Worm (Caenorhabditis elegans): ENCODE measurements around the gene sri-74.
"Not testable (repeated sequence)": the region's sequence is repeated elsewhere in the genome, so short reads cannot be mapped to it uniquely, and the experiment has no call there.

The sri-74 gene

DNA sequence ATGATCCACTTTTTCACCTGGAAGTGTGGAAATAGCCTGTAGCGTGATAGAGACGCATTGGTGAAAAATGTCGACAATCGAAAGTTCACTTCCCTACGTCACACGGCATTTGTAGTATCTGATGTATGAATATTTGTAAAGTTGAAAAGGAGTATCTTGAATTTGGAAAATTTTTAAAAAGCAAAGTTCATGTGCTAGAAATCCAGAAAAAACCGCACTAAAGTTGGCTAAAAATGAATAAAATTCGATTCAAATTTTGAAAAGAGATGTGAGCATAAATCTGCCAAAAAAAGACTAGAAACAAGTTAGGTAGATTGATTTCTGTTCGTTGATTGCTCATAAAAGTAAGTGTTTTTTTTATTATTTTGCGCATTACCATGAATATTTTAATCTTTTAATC is at the start of gene sri-74:
Gene sri-74 (minus strand): TSS at position 101 of the 400 bp plus-strand sequence.
- TF ChIP-seq ceh-13 (GFP tag; optimal IDR thresholded peaks at IDR 0.05) (no peak), pes-1 (GFP tag; IDR thresholded peaks at IDR 0.05) (no peak), tbx-37 (GFP tag; conservative IDR thresholded peaks at IDR 0.05) (no peak), scrt-1 (GFP tag; IDR thresholded peaks at IDR 0.05) (no peak), sea-1 (GFP tag; conservative IDR thresholded peaks at IDR 0.05) (no peak), tra-4 (tag; optimal IDR thresholded peaks at IDR 0.05) (no peak), ama-1 (optimal IDR thresholded peaks at IDR 0.05) (no peak), ceh-36 (tag; optimal IDR thresholded peaks at IDR 0.05) (no peak), F13C5.2 (tag; optimal IDR thresholded peaks at IDR 0.05) (no peak), flt-1 (GFP tag; IDR thresholded peaks at IDR 0.05) (no peak), hnd-1 (tag; optimal IDR thresholded peaks at IDR 0.05) (no peak), B0310.2 (tag; optimal IDR thresholded peaks at IDR 0.05) (no peak), hmg-4 (GFP tag; optimal IDR thresholded peaks at IDR 0.05) (no peak), ets-7 (tag; optimal IDR thresholded peaks at IDR 0.05) (no peak)

DNA sequence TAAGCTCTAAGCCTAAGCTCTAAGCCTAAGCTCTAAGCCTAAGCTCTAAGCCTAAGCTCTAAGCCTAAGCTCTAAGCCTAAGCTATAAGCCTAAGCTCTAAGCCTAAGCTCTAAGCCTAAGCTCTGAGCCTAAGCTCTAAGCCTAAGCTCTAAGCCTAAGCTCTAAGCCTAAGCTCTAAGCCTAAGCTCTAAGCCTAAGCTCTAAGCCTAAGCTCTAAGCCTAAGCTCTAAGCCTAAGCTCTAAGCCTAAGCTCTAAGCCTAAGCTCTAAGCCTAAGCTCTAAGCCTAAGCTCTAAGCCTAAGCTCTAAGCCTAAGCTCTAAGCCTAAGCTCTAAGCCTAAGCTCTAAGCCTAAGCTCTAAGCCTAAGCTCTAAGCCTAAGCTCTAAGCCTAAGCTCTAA is 49.2 kb upstream of the sri-74 start:
- peak; percentile 76 for TF ChIP-seq ceh-36 (tag; optimal IDR thresholded peaks at IDR 0.05)

DNA sequence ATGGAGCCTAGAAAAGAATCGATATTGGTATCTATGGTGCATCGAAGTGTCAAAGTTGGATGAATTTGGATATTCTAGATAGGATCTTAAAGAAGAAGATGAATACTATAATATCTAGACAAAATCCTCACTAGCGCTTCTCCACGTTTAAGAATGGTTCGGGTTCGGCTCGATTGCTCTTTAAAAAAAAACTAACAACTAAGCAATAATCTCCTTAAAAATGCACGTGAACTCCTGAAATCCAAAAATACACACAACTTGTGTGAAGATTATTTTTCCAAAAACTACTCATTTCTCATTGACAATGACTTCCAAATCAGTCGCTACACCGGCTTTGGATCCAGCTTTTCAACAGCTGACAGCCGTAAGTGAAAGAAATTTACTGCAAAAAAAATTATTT is 48.2 kb upstream of the sri-74 start, which contains the start of gene D2062.1:
Gene D2062.1 (plus strand): TSS at position 301 of the 400 bp plus-strand sequence.
- no peak for TF ChIP-seq hmbx-1 (tag; optimal IDR thresholded peaks at IDR 0.05)

DNA sequence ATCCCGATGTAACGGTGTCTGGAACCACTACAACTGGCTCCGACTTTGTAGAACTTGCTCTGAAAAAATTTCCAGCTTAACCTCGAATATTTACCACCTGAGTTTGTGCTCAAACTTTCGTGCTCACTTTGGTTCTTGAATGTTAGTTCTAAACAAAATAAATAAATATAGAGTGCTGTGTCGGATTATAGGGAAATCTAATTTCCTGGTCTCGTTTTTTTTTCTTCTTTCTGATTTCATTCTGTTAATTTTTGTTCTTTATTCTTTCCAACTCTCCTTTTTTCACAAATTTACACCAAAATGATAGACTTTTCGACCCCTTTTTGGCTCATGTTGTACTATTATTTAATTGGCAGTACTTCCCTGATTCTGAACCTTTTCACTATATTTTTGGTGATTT is 46.3 kb upstream of the sri-74 start, which contains the start of gene sri-37:
Gene sri-37 (plus strand): TSS at position 301 of the 400 bp plus-strand sequence.
- TF ChIP-seq tra-4 (tag; optimal IDR thresholded peaks at IDR 0.05) (no peak), ets-7 (tag; optimal IDR thresholded peaks at IDR 0.05) (no peak), flt-1 (GFP tag; IDR thresholded peaks at IDR 0.05) (no peak), hnd-1 (tag; optimal IDR thresholded peaks at IDR 0.05) (no peak), F13C5.2 (tag; optimal IDR thresholded peaks at IDR 0.05) (no peak), ceh-13 (GFP tag; optimal IDR thresholded peaks at IDR 0.05) (no peak), ama-1 (optimal IDR thresholded peaks at IDR 0.05) (no peak), hmg-4 (GFP tag; optimal IDR thresholded peaks at IDR 0.05) (no peak), tbx-37 (GFP tag; conservative IDR thresholded peaks at IDR 0.05) (no peak), hmbx-1 (tag; optimal IDR thresholded peaks at IDR 0.05) (no peak), sea-1 (GFP tag; conservative IDR thresholded peaks at IDR 0.05) (no peak), tbx-11 (GFP tag; IDR thresholded peaks at IDR 0.05) (no peak), ceh-36 (tag; optimal IDR thresholded peaks at IDR 0.05) (no peak), B0310.2 (tag; optimal IDR thresholded peaks at IDR 0.05) (no peak)

DNA sequence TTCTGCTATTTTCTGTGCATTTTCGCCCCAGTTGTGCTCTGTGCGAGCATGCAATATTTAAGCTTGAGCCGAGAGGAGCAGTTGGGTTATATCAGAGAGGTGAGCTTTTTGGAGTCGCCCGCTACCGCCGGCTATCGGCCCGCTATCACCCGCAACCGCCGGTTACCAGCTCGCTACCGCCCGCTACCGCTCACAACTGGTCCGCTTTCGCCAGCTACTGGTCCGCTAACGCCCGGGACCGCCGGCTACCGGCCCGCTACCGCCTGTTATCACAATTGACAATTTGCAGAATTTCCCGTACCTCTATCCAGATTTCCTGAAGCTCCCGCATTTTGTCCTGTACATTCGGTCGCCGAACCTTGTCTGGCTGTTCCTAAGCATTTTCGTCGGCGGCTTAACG is 45.5 kb upstream of the sri-74 start:
- TF ChIP-seq tra-4 (tag; optimal IDR thresholded peaks at IDR 0.05) = no peak
- TF ChIP-seq sea-1 (GFP tag; conservative IDR thresholded peaks at IDR 0.05) = no peak
- no peak for TF ChIP-seq ets-7 (tag; optimal IDR thresholded peaks at IDR 0.05)
- TF ChIP-seq tbx-37 (GFP tag; conservative IDR thresholded peaks at IDR 0.05) = no peak

DNA sequence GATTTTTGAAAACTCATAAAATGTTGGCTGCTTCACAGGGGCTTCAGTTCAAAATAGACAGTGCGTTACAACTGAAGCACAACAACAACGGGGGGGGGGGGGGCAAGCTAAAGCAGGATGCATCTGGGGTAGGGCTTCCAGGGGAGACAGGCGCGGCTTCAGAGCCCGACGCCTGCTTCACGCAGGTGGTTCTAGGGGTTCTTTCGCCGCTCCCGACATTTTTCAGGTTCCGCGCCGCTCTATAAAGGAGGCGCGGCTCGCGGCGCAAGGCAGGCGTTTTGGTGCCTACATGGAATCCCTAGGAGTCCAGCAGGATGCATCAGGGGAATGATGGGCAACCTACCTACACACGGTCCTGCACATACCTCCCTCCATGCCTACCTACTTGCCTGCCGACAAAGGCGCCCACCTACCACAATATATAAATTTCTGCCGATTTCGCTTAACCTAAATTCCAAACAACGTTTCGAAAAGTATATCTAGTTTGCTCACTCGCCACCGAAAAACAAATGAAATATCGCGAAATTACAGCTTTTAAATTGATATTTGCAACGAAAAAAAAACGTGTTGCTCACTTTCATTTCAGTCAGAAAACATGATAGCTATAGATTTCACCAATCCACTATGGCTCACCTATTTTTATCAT is 44.3 kb upstream of the sri-74 start, which contains the start of gene sri-71:
Gene sri-71 (plus strand): TSS at position 596 of the 646 bp plus-strand sequence.
- TF ChIP-seq aly-1 (tag; optimal IDR thresholded peaks at IDR 0.05) (no peak), B0310.2 (tag; optimal IDR thresholded peaks at IDR 0.05) (no peak), ceh-36 (tag; optimal IDR thresholded peaks at IDR 0.05) (no peak), ama-1 (optimal IDR thresholded peaks at IDR 0.05) (no peak), tra-4 (tag; optimal IDR thresholded peaks at IDR 0.05) (no peak), ets-7 (tag; optimal IDR thresholded peaks at IDR 0.05) (no peak), F13C5.2 (tag; optimal IDR thresholded peaks at IDR 0.05) (no peak), hmbx-1 (tag; optimal IDR thresholded peaks at IDR 0.05) (no peak), hmg-4 (GFP tag; optimal IDR thresholded peaks at IDR 0.05) (no peak), scrt-1 (GFP tag; IDR thresholded peaks at IDR 0.05) (no peak), tbx-11 (GFP tag; IDR thresholded peaks at IDR 0.05) (no peak), tbx-37 (GFP tag; conservative IDR thresholded peaks at IDR 0.05) (no peak), ceh-13 (GFP tag; optimal IDR thresholded peaks at IDR 0.05) (no peak), pes-1 (GFP tag; IDR thresholded peaks at IDR 0.05) (no peak), hnd-1 (tag; optimal IDR thresholded peaks at IDR 0.05) (no peak), flt-1 (GFP tag; IDR thresholded peaks at IDR 0.05) (no peak)

DNA sequence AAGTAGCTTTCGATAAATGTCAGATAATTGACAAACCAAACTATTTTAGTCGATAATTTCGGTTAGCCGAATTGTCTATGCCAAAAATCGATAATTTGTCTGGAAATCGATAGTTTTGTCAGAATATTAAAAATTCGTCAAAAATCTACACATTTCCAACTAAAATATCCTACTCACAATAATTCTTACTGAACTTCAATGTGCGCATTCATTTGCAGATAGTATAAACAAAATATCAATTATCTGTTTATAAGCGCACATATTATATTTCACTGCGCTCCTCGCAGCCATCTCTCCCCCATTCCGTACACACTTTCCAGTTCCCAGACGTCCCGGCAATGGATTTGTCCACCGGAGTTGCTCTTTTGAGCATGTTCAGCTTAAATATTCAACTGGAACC is 41.8 kb upstream of the sri-74 start, which contains the start of gene lgc-28:
Gene lgc-28 (plus strand): TSS at position 301 of the 400 bp plus-strand sequence.
- no peak for TF ChIP-seq tbx-37 (GFP tag; conservative IDR thresholded peaks at IDR 0.05)
- no peak for TF ChIP-seq tbx-11 (GFP tag; IDR thresholded peaks at IDR 0.05)
- no peak for TF ChIP-seq pes-1 (GFP tag; IDR thresholded peaks at IDR 0.05)
- TF ChIP-seq ceh-36 (tag; optimal IDR thresholded peaks at IDR 0.05) = no peak
- no peak for TF ChIP-seq hmg-4 (GFP tag; optimal IDR thresholded peaks at IDR 0.05)
- no peak for TF ChIP-seq ama-1 (optimal IDR thresholded peaks at IDR 0.05)
- TF ChIP-seq scrt-1 (GFP tag; IDR thresholded peaks at IDR 0.05) = no peak
- TF ChIP-seq F13C5.2 (tag; optimal IDR thresholded peaks at IDR 0.05) = no peak
- TF ChIP-seq hmbx-1 (tag; optimal IDR thresholded peaks at IDR 0.05) = no peak
- no peak for TF ChIP-seq B0310.2 (tag; optimal IDR thresholded peaks at IDR 0.05)
- TF ChIP-seq tra-4 (tag; optimal IDR thresholded peaks at IDR 0.05) = no peak
- TF ChIP-seq hnd-1 (tag; optimal IDR thresholded peaks at IDR 0.05) = no peak
- no peak for TF ChIP-seq ets-7 (tag; optimal IDR thresholded peaks at IDR 0.05)
- no peak for TF ChIP-seq flt-1 (GFP tag; IDR thresholded peaks at IDR 0.05)
- TF ChIP-seq aly-1 (tag; optimal IDR thresholded peaks at IDR 0.05) = no peak
- TF ChIP-seq sea-1 (GFP tag; conservative IDR thresholded peaks at IDR 0.05) = no peak
- TF ChIP-seq ceh-13 (GFP tag; optimal IDR thresholded peaks at IDR 0.05) = no peak

DNA sequence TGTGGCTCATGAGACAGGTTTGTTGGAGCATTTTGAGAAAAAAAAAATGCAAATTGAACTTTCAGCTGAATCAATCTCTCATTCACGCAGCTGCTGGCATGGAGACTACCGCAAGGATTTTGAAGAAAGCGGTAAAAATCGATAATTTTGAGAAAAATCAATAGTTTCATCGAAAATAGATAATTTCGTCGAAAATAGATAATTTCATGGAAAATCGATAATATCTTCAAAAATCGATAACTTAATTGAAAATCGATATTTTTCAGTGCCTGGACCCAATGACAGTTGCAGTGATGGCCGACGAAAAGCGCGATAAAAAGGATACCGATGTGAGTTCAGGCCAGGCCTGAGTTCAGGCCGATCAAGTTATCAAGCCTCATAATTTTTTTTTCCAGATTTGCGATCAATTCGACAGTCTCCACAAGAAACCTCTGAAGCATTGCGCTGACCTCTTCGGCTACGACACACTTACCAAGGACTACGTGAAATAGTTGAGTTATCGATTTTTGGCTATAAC is 40.0 kb upstream of the sri-74 start, which contains the start of gene D2062.4:
Gene D2062.4 (plus strand): TSS at position 467 of the 517 bp plus-strand sequence.
- TF ChIP-seq tra-4 (tag; optimal IDR thresholded peaks at IDR 0.05); hmbx-1 (tag; optimal IDR thresholded peaks at IDR 0.05); scrt-1 (GFP tag; IDR thresholded peaks at IDR 0.05): not testable (repeated sequence)
